Fruit fly (Drosophila melanogaster): ENCODE data around the gene CG31286.
A peak's percentile ranks its signal among the peaks of the same experiment; 100 is the strongest.

Gene CG31286

DNA sequence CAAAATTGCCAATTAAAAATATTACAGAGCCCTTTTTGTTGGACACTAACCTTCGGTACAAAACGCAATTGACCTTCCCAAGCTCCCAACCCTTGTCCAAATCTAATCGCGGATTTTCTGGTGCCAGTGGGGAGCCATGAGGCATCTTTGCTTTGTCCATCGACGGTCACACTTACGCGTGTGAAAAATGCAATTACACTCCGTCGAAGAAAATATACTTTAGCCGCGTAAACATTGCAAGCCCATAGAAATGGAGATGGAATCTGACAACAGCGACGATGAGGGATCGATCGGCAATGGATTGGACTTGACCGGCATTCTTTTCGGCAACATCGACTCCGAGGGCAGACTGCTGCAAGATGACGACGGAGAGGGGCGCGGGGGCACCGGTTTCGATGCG, 5.7 kb downstream of the CG31286 start, which contains the start of gene Taf1:
Gene Taf1, plus strand, starts transcription at position 150 of the 400 bp plus-strand sequence.
- TF ChIP-seq HLH106 (tag; optimal IDR thresholded peaks at IDR 0.05) (no peak), Myc (optimal IDR thresholded peaks at IDR 0.05) (peak; percentile 65)

DNA sequence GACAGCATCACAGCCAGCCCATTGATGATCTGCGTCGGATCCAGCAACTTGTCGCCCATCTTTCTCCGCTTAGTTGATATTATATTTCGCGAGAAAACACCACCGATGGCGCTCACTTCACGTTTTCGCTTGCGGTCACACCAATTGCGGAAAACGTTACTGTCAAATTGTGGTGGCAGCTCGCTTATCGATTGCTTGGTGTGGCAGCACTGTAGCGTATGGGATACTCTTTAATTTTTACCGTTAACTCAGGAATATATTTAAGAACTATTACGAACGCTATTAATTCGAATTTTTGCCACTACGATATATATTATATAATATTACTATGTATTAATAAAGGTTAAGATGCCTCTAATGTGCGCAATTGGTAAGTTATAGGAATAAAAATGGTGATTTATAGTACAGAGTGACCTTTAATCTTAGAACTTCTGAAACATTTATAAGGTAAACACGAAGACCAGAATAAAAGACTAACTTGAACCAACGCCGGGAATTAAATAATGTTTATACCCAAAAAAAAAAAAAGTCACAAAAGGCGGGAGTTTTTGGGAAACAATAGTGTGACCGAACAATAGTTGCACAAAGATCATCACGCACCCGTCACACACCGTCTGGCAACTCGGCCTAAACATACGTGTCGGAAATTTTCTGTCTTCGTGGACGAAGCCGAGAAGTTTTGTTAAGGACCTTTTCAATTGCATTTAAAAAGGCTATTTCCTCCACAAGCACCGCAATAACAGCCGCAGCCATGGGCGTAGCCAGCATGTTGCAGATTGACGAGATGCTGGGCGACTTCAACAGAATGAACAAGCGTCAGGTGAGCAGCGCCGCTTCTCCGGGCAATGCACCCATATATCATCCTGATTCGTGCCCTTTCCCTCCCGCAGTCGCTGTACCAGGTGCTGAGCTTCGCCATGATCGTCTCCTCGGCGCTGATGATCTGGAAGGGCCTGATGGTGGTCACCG, 16.5 kb downstream of the CG31286 start, which contains the start of the genes CG1307 and twr:
Gene CG1307, minus strand, starts transcription at position 165 of the 969 bp plus-strand sequence.
Gene twr, plus strand, starts transcription at position 605 of the 969 bp plus-strand sequence.
- TF ChIP-seq brk (GFP tag; optimal IDR thresholded peaks at IDR 0.05) = no peak
- peak; percentile 5 for TF ChIP-seq Hr83 (GFP tag; optimal IDR thresholded peaks at IDR 0.05; ENCODE audit: poor library complexity, severe bottlenecking)

DNA sequence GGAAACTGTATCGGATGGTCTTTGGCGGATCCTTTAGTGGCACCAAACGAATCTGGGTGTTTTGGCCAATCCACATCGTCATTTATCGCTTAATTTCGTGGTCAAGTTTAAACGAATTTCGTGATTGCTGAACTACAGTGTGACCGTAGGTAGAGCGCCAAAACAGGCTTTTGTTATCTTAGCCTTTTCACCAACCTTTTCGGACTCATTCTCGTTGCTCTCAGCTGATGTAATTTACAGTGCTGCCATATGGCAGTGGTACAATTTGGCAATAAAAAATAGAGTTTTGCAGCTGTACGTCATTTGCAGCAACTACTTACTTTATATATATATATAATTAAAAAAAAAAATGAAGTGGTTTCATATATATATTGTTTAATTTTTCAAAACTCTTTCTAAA, 18.9 kb downstream of the CG31286 start, which contains the start of gene agt:
Gene agt, minus strand, starts transcription at position 160 of the 400 bp plus-strand sequence.
- TF ChIP-seq Rel (GFP tag; optimal IDR thresholded peaks at IDR 0.05) (no peak), Rel (tag; optimal IDR thresholded peaks at IDR 0.05) (peak; percentile 45), Myc (optimal IDR thresholded peaks at IDR 0.05) (peak; percentile 74), sv (GFP tag; optimal IDR thresholded peaks at IDR 0.05) (no peak)

DNA sequence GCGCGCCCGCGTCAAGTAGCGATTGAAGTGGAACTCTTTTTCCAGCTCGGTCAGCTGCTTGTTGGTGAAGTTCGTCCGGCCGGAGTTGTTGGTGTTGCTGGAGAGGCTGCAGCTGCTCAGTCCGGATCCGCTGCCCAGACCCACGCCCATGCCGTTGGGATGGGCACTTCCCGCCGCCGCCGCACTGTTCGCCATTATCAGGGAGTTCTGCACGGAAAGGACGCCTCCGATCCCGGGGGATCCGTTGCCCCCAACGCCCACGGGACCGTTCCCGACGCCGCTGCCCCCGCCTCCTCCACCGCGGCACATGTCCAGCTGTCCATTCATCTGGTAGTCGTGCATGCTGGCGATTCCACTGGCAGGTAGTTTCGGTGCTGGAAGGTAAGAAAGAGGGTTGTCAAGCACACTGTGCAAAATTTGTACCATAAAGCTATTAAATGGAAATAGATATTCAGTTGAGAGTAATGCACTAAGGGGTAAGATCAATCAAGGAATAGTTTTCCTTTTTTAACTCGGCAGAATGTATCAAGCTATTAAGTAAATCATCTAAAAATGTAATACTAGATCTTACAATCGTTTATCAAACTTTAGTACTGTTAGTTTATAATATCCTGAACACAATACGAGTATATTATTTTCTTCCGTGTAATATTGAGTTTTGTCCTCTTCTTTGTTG, 21.7 kb downstream of the CG31286 start:
- TF ChIP-seq Dfd (GFP tag; optimal IDR thresholded peaks at IDR 0.05) (peak; percentile 98), dl (GFP tag; optimal IDR thresholded peaks at IDR 0.05; ENCODE audit: insufficient read depth in 1 of 2, partially characterized antibody in 2 of 2) (no peak), psq (GFP tag; optimal IDR thresholded peaks at IDR 0.05) (no peak)

DNA sequence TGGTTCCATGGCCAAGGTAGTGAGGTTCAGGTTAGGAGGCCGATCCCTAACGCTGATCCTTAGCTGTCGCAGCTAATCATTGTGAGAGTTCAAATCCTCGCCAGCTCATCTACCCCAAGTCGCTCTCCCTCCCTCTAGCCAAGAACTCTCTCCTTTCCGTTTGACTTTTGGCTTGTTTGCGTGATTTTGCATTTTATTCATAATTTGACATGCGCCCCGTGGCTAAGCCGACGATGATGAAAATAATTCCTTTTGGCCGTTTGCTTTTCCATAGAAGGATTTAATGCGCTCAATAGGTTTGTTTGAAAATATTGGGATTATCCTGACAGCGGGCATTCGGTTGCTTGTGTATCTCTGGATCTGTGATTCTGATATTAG, 22.2 kb downstream of the CG31286 start:
- TF ChIP-seq Sp1 (GFP tag; optimal IDR thresholded peaks at IDR 0.05) (no peak), sage (GFP tag; optimal IDR thresholded peaks at IDR 0.05) (no peak), Hr78 (GFP tag; optimal IDR thresholded peaks at IDR 0.05) (no peak), CG9705 (GFP tag; optimal IDR thresholded peaks at IDR 0.05) (no peak), CG32264 (GFP tag; optimal IDR thresholded peaks at IDR 0.05) (no peak), Jra (GFP tag; optimal IDR thresholded peaks at IDR 0.05) (no peak), CrebA (GFP tag; optimal IDR thresholded peaks at IDR 0.05; ENCODE audit: borderline replicate concordance) (no peak), Vsx2 (GFP tag; optimal IDR thresholded peaks at IDR 0.05; ENCODE audit: partially characterized antibody) (no peak), N (GFP tag; optimal IDR thresholded peaks at IDR 0.05) (no peak), pan (optimal IDR thresholded peaks at IDR 0.05) (no peak), h (GFP tag; optimal IDR thresholded peaks at IDR 0.05) (no peak), GATAd (GFP tag; optimal IDR thresholded peaks at IDR 0.05) (no peak), Dif (GFP tag; optimal IDR thresholded peaks at IDR 0.05; ENCODE audit: partially characterized antibody) (no peak)

DNA sequence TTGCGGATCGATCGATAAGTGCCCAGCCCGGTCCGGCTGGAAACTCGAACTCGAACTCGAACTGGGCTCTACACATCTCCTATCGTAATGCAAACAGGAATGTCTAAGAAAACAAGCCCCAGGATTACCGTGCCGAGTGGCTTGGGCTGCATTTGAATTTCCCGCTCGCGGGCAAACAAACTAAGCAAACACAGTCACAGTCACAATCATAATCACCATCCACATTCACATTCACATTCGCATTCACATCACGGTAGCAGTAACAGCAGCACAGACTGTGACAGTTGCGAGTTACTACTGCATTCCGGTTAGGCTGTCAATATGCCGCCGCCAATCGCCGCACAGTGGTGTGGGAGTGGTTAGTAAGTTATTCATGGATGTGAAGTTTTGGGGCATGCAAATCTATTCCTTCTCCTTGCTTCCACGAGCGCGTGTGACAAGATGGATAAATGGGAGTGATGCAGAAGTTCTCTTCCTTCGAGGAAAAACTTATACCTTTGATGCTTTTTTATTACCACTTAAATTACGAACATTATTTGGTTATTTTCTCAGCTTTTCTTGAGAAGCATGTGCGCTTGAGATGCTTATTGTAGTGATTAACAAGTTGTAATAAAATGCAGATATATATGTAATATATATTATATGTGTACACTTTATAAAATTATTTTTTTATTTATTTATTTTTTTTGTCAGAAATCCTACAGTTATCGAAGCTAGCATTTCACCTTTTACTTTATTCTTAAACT, 23.5 kb downstream of the CG31286 start:
- TF ChIP-seq h (GFP tag; optimal IDR thresholded peaks at IDR 0.05) = no peak
- no peak for TF ChIP-seq Hr78 (GFP tag; optimal IDR thresholded peaks at IDR 0.05)
- no peak for TF ChIP-seq dsf (GFP tag; optimal IDR thresholded peaks at IDR 0.05; ENCODE audit: borderline replicate concordance)
- TF ChIP-seq CrebA (GFP tag; optimal IDR thresholded peaks at IDR 0.05; ENCODE audit: borderline replicate concordance) = no peak
- no peak for TF ChIP-seq CG32264 (GFP tag; optimal IDR thresholded peaks at IDR 0.05)
- TF ChIP-seq rgr (GFP tag; optimal IDR thresholded peaks at IDR 0.05) = no peak
- TF ChIP-seq Hnf4 (GFP tag; optimal IDR thresholded peaks at IDR 0.05) = no peak
- no peak for TF ChIP-seq Rel (GFP tag; optimal IDR thresholded peaks at IDR 0.05)
- no peak for TF ChIP-seq Rel (tag; optimal IDR thresholded peaks at IDR 0.05)
- no peak for TF ChIP-seq sage (GFP tag; optimal IDR thresholded peaks at IDR 0.05)
- TF ChIP-seq Myc (optimal IDR thresholded peaks at IDR 0.05) = no peak
- no peak for TF ChIP-seq jim (GFP tag; optimal IDR thresholded peaks at IDR 0.05)
- no peak for TF ChIP-seq N (GFP tag; optimal IDR thresholded peaks at IDR 0.05)

Data from whole organism, wandering third instar larva.